Worm (Caenorhabditis elegans) whole organism, L2 larva: ENCODE results near the gene odd-2.

Experiments
- C34F6.9 ChIP-seq: fragments of 150-350 bp; optimal IDR thresholded peaks from 2 replicates; lab custom pipeline; 2014; ENCODE audit warnings: missing biosample characterization, missing genetic modification characterization
- F13H6.1 ChIP-seq: sonication (generic microtip); optimal IDR thresholded peaks from 2 replicates; lab custom pipeline; 2016; ENCODE audit warnings: missing genetic modification characterization, missing compliant biosample characterization
- R02D3.7 ChIP-seq: fragments of 150-350 bp; optimal IDR thresholded peaks from 2 replicates; lab custom pipeline; 2014; ENCODE audit warnings: missing biosample characterization, missing genetic modification characterization
- Y55F3AM.14 ChIP-seq: fragments of 200-800 bp; sonication (Bioruptor generic); optimal IDR thresholded peaks from 2 replicates; lab custom pipeline; 2018; ENCODE audit warnings: mild to moderate bottlenecking, missing genetic modification characterization, missing compliant biosample characterization
- ZK546.5 ChIP-seq: sonication (generic microtip); optimal IDR thresholded peaks from 2 replicates; lab custom pipeline; 2017; ENCODE audit warnings: missing biosample characterization, missing genetic modification characterization
- aly-2 ChIP-seq: fragments of 150-350 bp; optimal IDR thresholded peaks from 2 replicates; lab custom pipeline; 2014; ENCODE audit warnings: missing biosample characterization, missing genetic modification characterization
- blmp-1 ChIP-seq: sonication (generic microtip); optimal IDR thresholded peaks from 2 replicates; lab custom pipeline; 2017; ENCODE audit warnings: missing genetic modification characterization, mild to moderate bottlenecking, missing compliant biosample characterization, antibody characterized with exemption, moderate library complexity; ENCODE audit not compliant: insufficient read depth
- crh-2 ChIP-seq: sonication (generic microtip); optimal IDR thresholded peaks from 2 replicates; lab custom pipeline; 2017; ENCODE audit warnings: missing biosample characterization, missing genetic modification characterization
- egl-27 ChIP-seq: sonication (generic microtip); optimal IDR thresholded peaks from 3 replicates; lab custom pipeline; 2017; ENCODE audit warnings: missing biosample characterization, missing genetic modification reagents, missing genetic modification characterization
- elt-3 ChIP-seq: sonication (generic microtip); optimal IDR thresholded peaks from 2 replicates; lab custom pipeline; 2017; ENCODE audit warnings: missing biosample characterization, missing genetic modification characterization
- fos-1 ChIP-seq: fragments of 150-350 bp; optimal IDR thresholded peaks from 2 replicates; lab custom pipeline; 2014; ENCODE audit warnings: missing biosample characterization, missing genetic modification characterization
- gmeb-1 ChIP-seq: fragments of 150-350 bp; optimal IDR thresholded peaks from 2 replicates; lab custom pipeline; 2014; ENCODE audit warnings: missing biosample characterization, missing genetic modification characterization
- lin-11 ChIP-seq: fragments of 150-350 bp; sonication (generic microtip); optimal IDR thresholded peaks from 2 replicates; lab custom pipeline; 2014; ENCODE audit warnings: missing biosample characterization, missing genetic modification characterization, inconsistent platforms, mixed read lengths
- lin-13 ChIP-seq: fragments of 150-350 bp; optimal IDR thresholded peaks from 2 replicates; lab custom pipeline; 2014; ENCODE audit warnings: missing biosample characterization, missing genetic modification reagents, missing genetic modification characterization
- lsy-2 ChIP-seq, 2 experiments: fragments of 150-350 bp in 1 of 2; sonication (generic microtip) in 1 of 2; optimal IDR thresholded peaks; 2 replicates each; lab custom pipeline; 2014 to 2017; ENCODE audit warnings: missing biosample characterization in 2 of 2, missing genetic modification characterization in 2 of 2
- mab-5 ChIP-seq: fragments of 150-350 bp; optimal IDR thresholded peaks from 2 replicates; lab custom pipeline; 2014; ENCODE audit warnings: missing biosample characterization, missing genetic modification characterization
- nhr-10 ChIP-seq: sonication (generic microtip); optimal IDR thresholded peaks from 2 replicates; lab custom pipeline; 2017; ENCODE audit warnings: missing biosample characterization, missing genetic modification characterization
- nhr-11 ChIP-seq: fragments of 150-350 bp; optimal IDR thresholded peaks from 2 replicates; lab custom pipeline; 2014; ENCODE audit warnings: missing biosample characterization, missing genetic modification characterization
- nhr-12 ChIP-seq: fragments of 150-350 bp; optimal IDR thresholded peaks from 2 replicates; lab custom pipeline; 2014; ENCODE audit warnings: missing biosample characterization, missing genetic modification characterization
- nhr-129 ChIP-seq: fragments of 150-350 bp; optimal IDR thresholded peaks from 2 replicates; lab custom pipeline; 2014; ENCODE audit warnings: missing biosample characterization, missing genetic modification characterization
- nhr-21 ChIP-seq: fragments of 150-350 bp; optimal IDR thresholded peaks from 2 replicates; lab custom pipeline; 2014; ENCODE audit warnings: missing biosample characterization, missing genetic modification characterization
- nhr-23 ChIP-seq: fragments of 150-350 bp; optimal IDR thresholded peaks from 2 replicates; lab custom pipeline; 2014; ENCODE audit warnings: missing biosample characterization, missing genetic modification reagents, missing genetic modification characterization
- nhr-237 ChIP-seq: fragments of 150-350 bp; optimal IDR thresholded peaks from 2 replicates; lab custom pipeline; 2014; ENCODE audit warnings: missing biosample characterization, missing genetic modification characterization
- nhr-25 ChIP-seq: fragments of 150-350 bp; sonication (generic microtip); optimal IDR thresholded peaks from 3 replicates; lab custom pipeline; 2014; ENCODE audit warnings: missing biosample characterization, missing genetic modification characterization
- nhr-6 ChIP-seq: fragments of 150-350 bp; optimal IDR thresholded peaks from 2 replicates; lab custom pipeline; 2014; ENCODE audit warnings: missing biosample characterization, missing genetic modification characterization
- peb-1 ChIP-seq: fragments of 150-350 bp; optimal IDR thresholded peaks from 2 replicates; lab custom pipeline; 2014; ENCODE audit warnings: missing biosample characterization, missing genetic modification characterization
- sem-4 ChIP-seq: fragments of 150-350 bp; optimal IDR thresholded peaks from 2 replicates; lab custom pipeline; 2014; ENCODE audit warnings: missing biosample characterization, missing genetic modification reagents, missing genetic modification characterization
- sma-3 ChIP-seq: sonication (generic microtip); optimal IDR thresholded peaks from 2 replicates; lab custom pipeline; 2016; ENCODE audit warnings: missing genetic modification reagents, missing genetic modification characterization, missing compliant biosample characterization
- sma-9 ChIP-seq, 2 experiments: fragments of 150-350 bp in 1 of 2; sonication (generic microtip) in 1 of 2; optimal IDR thresholded peaks; 2 replicates each; lab custom pipeline; 2014 to 2016; ENCODE audit warnings: missing genetic modification characterization in 2 of 2, mild to moderate bottlenecking in 1 of 2, missing biosample characterization in 1 of 2, missing compliant biosample characterization in 1 of 2, missing genetic modification reagents in 1 of 2, moderate library complexity in 1 of 2
- unc-39 ChIP-seq: fragments of 150-350 bp; optimal IDR thresholded peaks from 2 replicates; lab custom pipeline; 2014; ENCODE audit warnings: missing biosample characterization, missing genetic modification characterization
- unc-55 ChIP-seq: fragments of 150-350 bp; sonication (generic microtip); optimal IDR thresholded peaks from 3 replicates; lab custom pipeline; 2014; ENCODE audit warnings: missing biosample characterization, missing genetic modification reagents, missing genetic modification characterization
- unc-62 ChIP-seq: fragments of 150-350 bp; optimal IDR thresholded peaks from 2 replicates; lab custom pipeline; 2014; ENCODE audit warnings: missing biosample characterization, missing genetic modification reagents, missing genetic modification characterization
- ztf-1 ChIP-seq: fragments of 200-800 bp; sonication (Bioruptor generic); conservative IDR thresholded peaks from 2 replicates; pipeline ENCODE4 v1.3.6; 2022; ENCODE audit warnings: missing genetic modification characterization, missing compliant biosample characterization
- ztf-11 ChIP-seq: sonication (generic microtip); optimal IDR thresholded peaks from 2 replicates; lab custom pipeline; 2017; ENCODE audit warnings: missing biosample characterization, missing genetic modification characterization

The odd-2 gene

ce11 chrX:6175829-6176228, 15.5 kb upstream of the odd-2 start, which contains the start of gene T25B2.3:
T25B2.3 (plus strand) TSS chrX:6176129.
- TF ChIP-seq sma-9 (GFP tag; optimal IDR thresholded peaks at IDR 0.05; lab: Kevin White, UChicago) = no peak
- TF ChIP-seq sma-9 (tag; optimal IDR thresholded peaks at IDR 0.05; lab: Kevin White, UChicago) = no peak
- no peak for TF ChIP-seq nhr-237
- no peak for TF ChIP-seq mab-5 (tag; lab: Kevin White, UChicago)
- no peak for TF ChIP-seq nhr-25 (tag; lab: Kevin White, UChicago)
- TF ChIP-seq peb-1 (tag; lab: Kevin White, UChicago) = no peak
- no peak for TF ChIP-seq blmp-1 (tag; lab: Kevin White, UChicago)
- TF ChIP-seq nhr-6 (tag; lab: Kevin White, UChicago) = no peak
- no peak for TF ChIP-seq lin-11 (tag; lab: Kevin White, UChicago)
- TF ChIP-seq ZK546.5 (tag; lab: Kevin White, UChicago) = no peak
- TF ChIP-seq nhr-21 (tag; lab: Kevin White, UChicago) = no peak
- TF ChIP-seq R02D3.7 (tag; lab: Kevin White, UChicago) = no peak
- no peak for TF ChIP-seq nhr-12 (tag; lab: Kevin White, UChicago)
- no peak for TF ChIP-seq ztf-11
- TF ChIP-seq unc-55 (GFP tag; lab: Kevin White, UChicago) = no peak
- no peak for TF ChIP-seq nhr-10 (tag; lab: Kevin White, UChicago)
- TF ChIP-seq, all 48 proteins: peak for 0

DNA sequence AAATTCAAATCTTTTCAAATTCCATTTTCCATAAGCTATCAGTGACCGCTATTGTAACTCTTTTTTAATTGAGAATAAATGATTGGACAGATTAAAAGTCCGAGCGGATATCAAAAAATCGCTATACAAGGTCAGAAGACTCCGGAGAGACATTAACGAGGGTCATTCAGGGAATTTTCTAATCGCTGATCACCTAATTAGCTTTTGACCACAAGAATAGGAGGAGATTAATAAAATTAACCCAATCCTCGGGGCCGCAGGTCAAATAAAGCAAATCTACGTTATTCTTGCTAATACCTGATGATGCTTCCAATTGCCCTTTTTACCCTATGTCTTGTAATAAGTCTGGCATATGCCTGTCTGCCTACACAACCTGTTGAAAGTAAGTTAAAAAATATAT, 13.3 kb upstream of the odd-2 start, which contains the start of gene T25B2.1:
T25B2.1 (plus strand) TSS at position 301 of the 400 bp plus-strand sequence.
- TF ChIP-seq aly-2 (tag; lab: Kevin White, UChicago) = no peak
- no peak for TF ChIP-seq lsy-2 (tag; optimal IDR thresholded peaks at IDR 0.05; lab: Kevin White, UChicago)
- TF ChIP-seq, all 48 proteins: peak for 0

DNA sequence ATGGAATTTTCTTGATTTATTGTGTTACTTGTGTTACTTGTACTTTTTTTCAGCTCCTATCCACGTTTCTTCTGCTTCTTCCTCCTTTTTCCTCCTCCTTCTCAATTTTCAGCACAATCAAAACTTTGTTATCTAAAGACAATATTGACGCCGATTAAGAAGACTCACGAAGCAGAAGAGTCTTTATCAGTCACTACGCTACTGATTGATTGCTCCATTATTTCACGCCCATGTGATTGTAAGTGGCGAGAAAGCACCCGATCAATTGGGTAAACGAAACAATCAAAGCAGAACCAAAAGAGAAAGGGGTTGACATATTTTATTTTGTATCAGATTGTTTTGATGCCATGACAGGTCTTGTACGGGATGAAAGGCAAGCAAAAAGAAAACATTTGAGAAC, 8.9 kb upstream of the odd-2 start, which contains the start of gene T25B2.2:
T25B2.2 (plus strand) TSS at position 392 of the 400 bp plus-strand sequence.
- TF ChIP-seq fos-1 (tag; lab: Kevin White, UChicago) = peak; percentile 65
- no peak for TF ChIP-seq unc-39

ce11 chrX:6167376-6167775, 7.0 kb upstream of the odd-2 start:
- TF ChIP-seq lsy-2 (tag; optimal IDR thresholded peaks at IDR 0.05; lab: Kevin White, UChicago) (no peak), elt-3 (tag; lab: Kevin White, UChicago) (no peak), R02D3.7 (tag; lab: Kevin White, UChicago) (no peak)
- TF ChIP-seq, all 48 proteins: peak for 0

DNA sequence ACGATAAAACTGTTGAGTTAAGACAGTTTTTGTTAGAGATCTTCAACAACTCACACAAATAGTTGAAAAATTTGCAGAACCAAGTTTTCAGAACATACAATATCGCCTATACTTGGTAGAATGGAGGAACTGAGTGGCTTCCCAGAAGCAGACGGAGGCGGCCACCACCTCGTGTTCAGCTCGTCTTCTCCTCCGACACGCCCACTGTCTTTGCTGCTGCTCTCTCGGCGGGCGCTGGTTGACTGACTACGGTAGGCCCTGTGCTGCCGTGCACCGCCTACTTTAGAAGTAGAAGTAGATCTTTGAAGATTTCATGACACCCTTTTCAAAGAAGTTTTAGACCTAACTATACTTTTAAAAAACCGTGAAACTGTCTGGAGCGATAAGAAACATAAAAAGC, 1.7 kb upstream of the odd-2 start:
- TF ChIP-seq egl-27 = no peak
- no peak for TF ChIP-seq nhr-23 (tag; lab: Kevin White, UChicago)
- TF ChIP-seq sem-4 (tag; lab: Kevin White, UChicago) = no peak
- no peak for TF ChIP-seq unc-62 (GFP tag; lab: Kevin White, UChicago)
- no peak for TF ChIP-seq elt-3 (tag; lab: Kevin White, UChicago)
- TF ChIP-seq blmp-1 (tag; lab: Kevin White, UChicago) = no peak
- no peak for TF ChIP-seq ztf-1 (GFP tag; lab: Robert Waterston, UW)

ce11 chrX:6159562-6159961, 765 bp downstream of the odd-2 start:
- TF ChIP-seq lsy-2 (tag; optimal IDR thresholded peaks at IDR 0.05; lab: Kevin White, UChicago) (no peak), nhr-129 (tag; lab: Kevin White, UChicago) (no peak), nhr-23 (tag; lab: Kevin White, UChicago) (no peak), C34F6.9 (tag; lab: Kevin White, UChicago) (no peak)

ce11 chrX:6157411-6157916, 2.9 kb downstream of the odd-2 start:
- no peak for TF ChIP-seq peb-1 (tag; lab: Kevin White, UChicago)
- no peak for TF ChIP-seq Y55F3AM.14 (GFP tag; lab: Kevin White, UChicago)
- no peak for TF ChIP-seq ZK546.5 (tag; lab: Kevin White, UChicago)
- TF ChIP-seq nhr-23 (tag; lab: Kevin White, UChicago) = no peak
- no peak for TF ChIP-seq lsy-2 (tag; optimal IDR thresholded peaks at IDR 0.05; lab: Kevin White, UChicago)
- no peak for TF ChIP-seq nhr-11
- no peak for TF ChIP-seq sma-3 (GFP tag; lab: Kevin White, UChicago)
- no peak for TF ChIP-seq nhr-10 (tag; lab: Kevin White, UChicago)
- no peak for TF ChIP-seq F13H6.1 (tag; lab: Kevin White, UChicago)
- no peak for TF ChIP-seq nhr-21 (tag; lab: Kevin White, UChicago)
- TF ChIP-seq lin-13 (GFP tag; lab: Kevin White, UChicago) = no peak
- no peak for TF ChIP-seq crh-2 (tag; lab: Kevin White, UChicago)
- no peak for TF ChIP-seq nhr-6 (tag; lab: Kevin White, UChicago)
- TF ChIP-seq gmeb-1 (tag; lab: Kevin White, UChicago) = no peak
- no peak for TF ChIP-seq R02D3.7 (tag; lab: Kevin White, UChicago)
